Fruit fly (Drosophila melanogaster): ENCODE measurements around the gene trc.

The trc gene

dm6 chr3L:19834143-19834794, at the start of gene trc, which contains the start of gene CG32221:
Gene trc, minus strand, starts transcription at chr3L:19834304.
Gene CG32221, plus strand, starts transcription at chr3L:19834670.
- TF ChIP-seq CG17801 (GFP tag; optimal IDR thresholded peaks at IDR 0.05; ENCODE audit: partially characterized antibody), result peak; percentile 53

dm6 chr3L:19873488-19873887, 39.4 kb upstream of the trc start:
- TF ChIP-seq CG17801 (GFP tag; optimal IDR thresholded peaks at IDR 0.05; ENCODE audit: partially characterized antibody), result no peak

- TF ChIP-seq CG17801 (GFP tag; optimal IDR thresholded peaks at IDR 0.05; ENCODE audit: partially characterized antibody), result no peak
These were observed 38.4 kb upstream of the trc start for dm6 chr3L:19872465-19872883.

dm6 chr3L:19871667-19871931, 37.5 kb upstream of the trc start:
- no peak for TF ChIP-seq CG17801 (GFP tag; optimal IDR thresholded peaks at IDR 0.05; ENCODE audit: partially characterized antibody)

- peak; percentile 76 for TF ChIP-seq CG17801 (GFP tag; optimal IDR thresholded peaks at IDR 0.05; ENCODE audit: partially characterized antibody)
These were observed 37.0 kb upstream of the trc start, which contains the start of the genes Rab8 and Usp32 for dm6 chr3L:19870843-19871666. Gene Rab8, minus strand, starts transcription at chr3L:19871078. Gene Usp32, plus strand, starts transcription at chr3L:19871139.

- peak; percentile 28 for TF ChIP-seq CG17801 (GFP tag; optimal IDR thresholded peaks at IDR 0.05; ENCODE audit: partially characterized antibody)
These were observed 35.6 kb upstream of the trc start for dm6 chr3L:19869698-19870097.

- TF ChIP-seq CG17801 (GFP tag; optimal IDR thresholded peaks at IDR 0.05; ENCODE audit: partially characterized antibody), result no peak
These were observed 33.1 kb upstream of the trc start for dm6 chr3L:19867238-19867637.

- peak; percentile 74 for TF ChIP-seq CG17801 (GFP tag; optimal IDR thresholded peaks at IDR 0.05; ENCODE audit: partially characterized antibody)
These were observed 27.1 kb upstream of the trc start for dm6 chr3L:19861215-19861614.

- TF ChIP-seq CG17801 (GFP tag; optimal IDR thresholded peaks at IDR 0.05; ENCODE audit: partially characterized antibody), result no peak
These were observed 23.9 kb upstream of the trc start for dm6 chr3L:19857923-19858490.

dm6 chr3L:19848080-19848479, 14.0 kb upstream of the trc start:
- TF ChIP-seq CG17801 (GFP tag; optimal IDR thresholded peaks at IDR 0.05; ENCODE audit: partially characterized antibody), result no peak

- no peak for TF ChIP-seq CG17801 (GFP tag; optimal IDR thresholded peaks at IDR 0.05; ENCODE audit: partially characterized antibody)
These were observed 12.9 kb upstream of the trc start for dm6 chr3L:19846960-19847359.

- no peak for TF ChIP-seq CG17801 (GFP tag; optimal IDR thresholded peaks at IDR 0.05; ENCODE audit: partially characterized antibody)
These were observed 11.8 kb upstream of the trc start for dm6 chr3L:19845907-19846301.

dm6 chr3L:19845047-19845906, 11.2 kb upstream of the trc start, which contains the start of gene Papss:
Gene Papss, plus strand, starts transcription at chr3L:19845293.
- TF ChIP-seq CG17801 (GFP tag; optimal IDR thresholded peaks at IDR 0.05; ENCODE audit: partially characterized antibody), result peak; percentile 41

- TF ChIP-seq CG17801 (GFP tag; optimal IDR thresholded peaks at IDR 0.05; ENCODE audit: partially characterized antibody), result no peak
These were observed 10.4 kb upstream of the trc start for dm6 chr3L:19844507-19844906.

- TF ChIP-seq CG17801 (GFP tag; optimal IDR thresholded peaks at IDR 0.05; ENCODE audit: partially characterized antibody), result peak; percentile 7
These were observed 2.4 kb upstream of the trc start, which contains the start of gene kto for dm6 chr3L:19836375-19836937. Gene kto, plus strand, starts transcription at chr3L:19836614.

Measured in ovary, adult (tissue).